Worm (Caenorhabditis elegans): ENCODE results near the gene C45B11.8.

DNA sequence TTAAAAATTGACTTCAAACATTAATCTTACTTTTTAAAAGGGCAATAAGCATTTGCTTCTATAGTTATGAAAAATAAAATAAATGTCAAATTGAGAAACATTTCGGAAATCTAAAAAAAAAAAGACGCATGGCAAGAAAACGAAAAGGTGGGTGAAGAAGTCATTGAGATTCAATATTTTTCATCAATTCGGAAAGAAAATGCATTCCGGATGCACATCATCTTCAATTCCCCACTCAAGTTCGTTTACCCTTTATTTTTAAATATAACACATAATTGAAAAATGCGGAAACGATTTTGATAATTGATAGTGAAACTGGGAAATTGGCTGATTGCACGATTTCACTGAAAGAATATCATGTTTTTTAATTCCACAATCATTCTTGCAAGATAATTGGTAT lies 38.1 kb upstream of the C45B11.8 start, which contains the start of gene F53B7.4:
- TF ChIP-seq ztf-4 (tag; optimal IDR thresholded peaks at IDR 0.05) (no peak), skn-1 (tag; optimal IDR thresholded peaks at IDR 0.05) (no peak), fos-1 (tag; optimal IDR thresholded peaks at IDR 0.05) (no peak), nhr-237 (tag; optimal IDR thresholded peaks at IDR 0.05) (no peak), ztf-11 (tag; optimal IDR thresholded peaks at IDR 0.05) (no peak), lin-11 (tag; optimal IDR thresholded peaks at IDR 0.05) (no peak), lin-13 (GFP tag; optimal IDR thresholded peaks at IDR 0.05) (no peak)

Measured in whole organism, L2 larva.